Worm (Caenorhabditis elegans) whole organism, early embryonic: ENCODE measurements around the gene C50H11.13.

Experiments
- B0310.2 ChIP-seq: sonication (generic microtip); optimal IDR thresholded peaks from 2 replicates; lab custom pipeline; 2016; ENCODE audit warnings: mild to moderate bottlenecking, missing genetic modification characterization, missing compliant biosample characterization
- F13C5.2 ChIP-seq: sonication (generic microtip); optimal IDR thresholded peaks from 2 replicates; lab custom pipeline; 2017; ENCODE audit warnings: mild to moderate bottlenecking, missing genetic modification characterization, inconsistent platforms, missing compliant biosample characterization
- aly-1 ChIP-seq: sonication (generic microtip); optimal IDR thresholded peaks from 2 replicates; lab custom pipeline; 2016; ENCODE audit warnings: missing genetic modification characterization, missing compliant biosample characterization
- ama-1 ChIP-seq: fragments of 150-350 bp; optimal IDR thresholded peaks from 2 replicates; lab custom pipeline; 2014
- ceh-13 ChIP-seq: fragments of 200-800 bp; sonication (Bioruptor generic); optimal IDR thresholded peaks from 2 replicates; lab custom pipeline; 2018; ENCODE audit warnings: mild to moderate bottlenecking, missing genetic modification characterization, missing compliant biosample characterization
- ceh-36 ChIP-seq: sonication (generic microtip); optimal IDR thresholded peaks from 2 replicates; lab custom pipeline; 2016; ENCODE audit warnings: missing genetic modification characterization, inconsistent platforms, missing compliant biosample characterization
- ets-7 ChIP-seq: sonication (generic microtip); optimal IDR thresholded peaks from 2 replicates; lab custom pipeline; 2016; ENCODE audit warnings: missing genotype, missing genetic modification characterization, missing compliant biosample characterization
- flt-1 ChIP-seq: fragments of 200-800 bp; sonication (Bioruptor generic); IDR thresholded peaks from 2 replicates; pipeline ENCODE4 v1.3.6; 2022; ENCODE audit warnings: missing genetic modification characterization, missing compliant biosample characterization
- hmbx-1 ChIP-seq: sonication (generic microtip); optimal IDR thresholded peaks from 2 replicates; lab custom pipeline; 2016; ENCODE audit warnings: mild to moderate bottlenecking, missing genetic modification characterization, missing compliant biosample characterization
- hmg-4 ChIP-seq: fragments of 200-800 bp; sonication (Bioruptor generic); optimal IDR thresholded peaks from 2 replicates; lab custom pipeline; 2018; ENCODE audit warnings: mild to moderate bottlenecking, missing genetic modification characterization, missing compliant biosample characterization
- hnd-1 ChIP-seq: sonication (generic microtip); optimal IDR thresholded peaks from 2 replicates; lab custom pipeline; 2016; ENCODE audit warnings: missing genetic modification characterization, missing compliant biosample characterization
- pes-1 ChIP-seq: fragments of 200-800 bp; sonication (Bioruptor generic); IDR thresholded peaks from 2 replicates; pipeline ENCODE4 v1.3.6; 2022; ENCODE audit warnings: missing genetic modification reagents, missing genetic modification characterization, missing compliant biosample characterization
- scrt-1 ChIP-seq: fragments of 200-800 bp; sonication (Bioruptor generic); IDR thresholded peaks from 2 replicates; pipeline ENCODE4 v1.3.6; 2022; ENCODE audit warnings: missing genetic modification characterization, missing compliant biosample characterization
- sea-1 ChIP-seq: fragments of 200-800 bp; sonication (Bioruptor generic); conservative IDR thresholded peaks from 2 replicates; pipeline ENCODE4 v1.3.6; 2022; ENCODE audit warnings: missing genetic modification characterization, missing compliant biosample characterization
- tbx-11 ChIP-seq: fragments of 200-800 bp; sonication (Bioruptor generic); IDR thresholded peaks from 2 replicates; pipeline ENCODE4 v1.3.6; 2022; ENCODE audit warnings: missing genetic modification characterization, missing compliant biosample characterization
- tbx-37 ChIP-seq: fragments of 200-800 bp; sonication (Bioruptor generic); conservative IDR thresholded peaks from 2 replicates; pipeline ENCODE4 v1.3.6; 2022; ENCODE audit warnings: missing genetic modification reagents, missing genetic modification characterization, missing compliant biosample characterization
- tra-4 ChIP-seq: sonication (generic microtip); optimal IDR thresholded peaks from 2 replicates; lab custom pipeline; 2017; ENCODE audit warnings: missing genetic modification characterization, missing compliant biosample characterization

C50H11.13 gene

DNA sequence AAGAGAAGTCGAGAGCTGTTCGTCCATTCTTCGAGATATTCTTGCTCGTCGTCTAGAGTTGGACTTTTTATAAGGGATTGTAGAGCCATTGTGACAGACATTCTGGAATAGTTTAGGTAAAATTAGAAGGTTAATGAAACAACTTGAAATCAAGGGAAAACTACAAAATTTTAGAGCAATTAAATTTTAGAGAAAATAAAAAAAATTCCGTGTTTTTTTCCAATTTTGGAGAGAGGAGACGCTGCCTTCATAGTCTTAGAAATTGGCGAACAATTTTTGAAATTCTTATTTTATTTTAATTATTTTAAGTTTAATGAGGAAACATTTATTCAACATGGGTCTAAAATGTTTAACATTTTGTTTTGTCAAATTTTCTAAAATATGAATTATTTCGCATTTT lies at the start of gene C50H11.13:
Gene C50H11.13, minus strand, starts transcription at position 101 of the 400 bp plus-strand sequence.
- TF ChIP-seq hmg-4 (GFP tag; lab: Kevin White, UChicago), result no peak
- TF ChIP-seq pes-1 (GFP tag; lab: Robert Waterston, UW), result no peak
- no peak for TF ChIP-seq F13C5.2 (tag; lab: Kevin White, UChicago)
- no peak for TF ChIP-seq B0310.2
- TF ChIP-seq flt-1, result no peak

DNA sequence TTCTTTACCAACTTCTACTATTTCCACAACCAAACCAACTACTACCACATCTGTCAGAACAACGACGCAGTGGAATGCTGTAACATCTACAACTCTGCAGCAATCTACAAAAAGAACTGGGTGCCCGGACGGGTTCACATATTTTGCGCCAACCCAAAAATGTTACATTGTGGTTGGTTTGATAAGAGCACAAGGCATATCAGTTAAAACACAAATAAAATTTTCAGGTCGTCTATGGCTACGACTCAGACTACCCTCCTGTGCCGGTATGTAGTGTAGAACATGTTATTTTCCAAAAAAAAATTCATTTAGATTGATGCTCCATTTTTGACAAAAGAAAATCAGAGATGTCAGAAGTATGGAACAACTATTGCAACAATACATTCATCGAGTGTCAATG lies 47.7 kb upstream of the C50H11.13 start:
- TF ChIP-seq flt-1 (no peak), scrt-1 (no peak), tra-4 (tag; lab: Kevin White, UChicago) (no peak), ceh-13 (GFP tag; lab: Kevin White, UChicago) (no peak), F13C5.2 (tag; lab: Kevin White, UChicago) (no peak), aly-1 (tag; lab: Kevin White, UChicago) (no peak), ets-7 (tag; lab: Kevin White, UChicago) (no peak)

ce11 chrV:3118167-3118566 lies 46.7 kb upstream of the C50H11.13 start, which contains the start of gene clec-210:
Gene clec-210 (plus strand): TSS chrV:3118377.
- TF ChIP-seq ceh-13 (GFP tag; lab: Kevin White, UChicago), result no peak
- TF ChIP-seq ceh-36 (tag; lab: Kevin White, UChicago), result no peak
- TF ChIP-seq hnd-1, result no peak

- no peak for TF ChIP-seq tbx-11
- TF ChIP-seq tra-4 (tag; lab: Kevin White, UChicago), result no peak
- no peak for TF ChIP-seq F13C5.2 (tag; lab: Kevin White, UChicago)
- TF ChIP-seq flt-1, result no peak
- no peak for TF ChIP-seq hmg-4 (GFP tag; lab: Kevin White, UChicago)
- TF ChIP-seq pes-1 (GFP tag; lab: Robert Waterston, UW), result no peak
- no peak for TF ChIP-seq B0310.2
- no peak for TF ChIP-seq ceh-13 (GFP tag; lab: Kevin White, UChicago)
- TF ChIP-seq hnd-1, result no peak
- TF ChIP-seq aly-1 (tag; lab: Kevin White, UChicago), result no peak
- TF ChIP-seq ceh-36 (tag; lab: Kevin White, UChicago), result no peak
These were observed 43.5 kb upstream of the C50H11.13 start, which contains the start of gene Y73C8C.3 for ce11 chrV:3114973-3115372. Gene Y73C8C.3 (plus strand): TSS chrV:3115273.

DNA sequence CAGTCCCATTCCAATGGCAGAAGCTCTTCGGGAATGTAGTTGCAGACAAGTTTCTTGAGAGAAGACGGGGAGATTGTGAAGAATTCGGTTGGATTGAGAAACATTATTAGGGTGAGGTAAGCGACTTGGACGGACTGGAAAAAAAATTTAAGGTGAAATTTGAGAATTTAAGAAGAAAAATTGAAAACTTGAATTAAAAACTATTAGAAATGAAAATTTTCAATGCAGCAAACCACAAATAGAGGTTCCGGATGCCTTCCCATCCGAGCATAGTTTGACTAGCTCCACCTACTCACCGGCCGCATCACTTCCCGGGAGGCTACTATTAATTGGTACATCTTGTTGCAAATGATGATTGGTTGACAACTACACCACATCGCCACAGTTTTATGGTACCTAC lies 42.3 kb upstream of the C50H11.13 start, which contains the start of gene Y73C8C.8:
Gene Y73C8C.8, minus strand, starts transcription at position 101 of the 400 bp plus-strand sequence.
- TF ChIP-seq B0310.2 (no peak), ama-1 (no peak), tbx-11 (no peak), hmg-4 (GFP tag; lab: Kevin White, UChicago) (no peak), flt-1 (no peak), pes-1 (GFP tag; lab: Robert Waterston, UW) (no peak), hnd-1 (no peak), tra-4 (tag; lab: Kevin White, UChicago) (no peak), sea-1 (GFP tag; lab: Robert Waterston, UW) (no peak), F13C5.2 (tag; lab: Kevin White, UChicago) (no peak), ceh-36 (tag; lab: Kevin White, UChicago) (no peak)

ce11 chrV:3112198-3112597 lies 40.8 kb upstream of the C50H11.13 start:
- no peak for TF ChIP-seq ets-7 (tag; lab: Kevin White, UChicago)
- TF ChIP-seq hmbx-1 (tag; lab: Kevin White, UChicago), result no peak
- no peak for TF ChIP-seq tbx-37

DNA sequence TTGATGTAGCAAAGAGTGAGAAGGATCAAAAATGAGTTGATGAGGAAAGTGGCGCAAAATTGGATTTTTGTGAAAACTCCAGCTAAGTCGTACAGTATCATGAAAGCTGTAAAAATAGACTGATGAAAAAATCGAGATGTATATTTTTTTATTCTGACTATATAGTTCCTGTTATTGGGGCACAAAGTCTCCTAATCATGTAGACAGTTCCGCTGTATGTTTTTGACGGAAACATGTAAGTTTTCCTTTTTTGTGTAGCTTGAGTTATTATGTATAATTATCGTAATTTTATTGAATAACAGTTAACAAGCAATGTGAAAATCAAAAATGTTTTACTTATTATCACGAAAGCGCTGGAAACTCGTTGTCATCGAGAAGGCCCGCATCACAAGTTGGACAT lies 36.0 kb upstream of the C50H11.13 start, which contains the start of gene str-68:
Gene str-68, minus strand, starts transcription at position 101 of the 400 bp plus-strand sequence.
- TF ChIP-seq pes-1 (GFP tag; lab: Robert Waterston, UW), result no peak
- TF ChIP-seq hmg-4 (GFP tag; lab: Kevin White, UChicago), result no peak
- TF ChIP-seq ets-7 (tag; lab: Kevin White, UChicago), result no peak
- TF ChIP-seq tbx-11, result no peak
- no peak for TF ChIP-seq aly-1 (tag; lab: Kevin White, UChicago)
- TF ChIP-seq tra-4 (tag; lab: Kevin White, UChicago), result no peak
- TF ChIP-seq scrt-1, result no peak
- TF ChIP-seq ceh-36 (tag; lab: Kevin White, UChicago), result no peak
- no peak for TF ChIP-seq B0310.2
- no peak for TF ChIP-seq F13C5.2 (tag; lab: Kevin White, UChicago)
- TF ChIP-seq tbx-37, result no peak
- TF ChIP-seq flt-1, result no peak
- no peak for TF ChIP-seq ceh-13 (GFP tag; lab: Kevin White, UChicago)
- TF ChIP-seq hnd-1, result no peak
- TF ChIP-seq hmbx-1 (tag; lab: Kevin White, UChicago), result no peak
- TF ChIP-seq ama-1, result no peak
- TF ChIP-seq sea-1 (GFP tag; lab: Robert Waterston, UW), result no peak

DNA sequence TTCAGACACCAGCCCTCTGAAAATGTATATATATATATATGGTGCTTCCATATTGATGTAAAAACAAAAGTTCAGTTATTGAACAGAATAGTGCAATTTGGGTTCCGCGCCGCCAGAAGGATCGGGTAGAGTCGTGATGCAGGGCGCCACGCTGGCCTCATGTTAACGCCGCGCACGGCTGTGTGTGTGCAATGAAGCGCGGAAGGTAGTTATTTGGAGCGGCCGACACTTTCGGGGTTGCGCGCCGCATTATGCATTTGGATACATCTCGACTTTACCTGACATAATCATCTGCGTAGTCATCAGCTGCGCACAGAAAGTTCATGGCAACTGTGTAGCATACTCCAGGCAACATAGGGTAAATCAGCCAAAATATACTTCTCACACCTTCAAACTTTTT lies 35.3 kb upstream of the C50H11.13 start:
- no peak for TF ChIP-seq hmbx-1 (tag; lab: Kevin White, UChicago)
- TF ChIP-seq flt-1, result no peak
- TF ChIP-seq tra-4 (tag; lab: Kevin White, UChicago), result no peak
- TF ChIP-seq hnd-1, result no peak
- TF ChIP-seq B0310.2, result no peak
- no peak for TF ChIP-seq tbx-11
- no peak for TF ChIP-seq aly-1 (tag; lab: Kevin White, UChicago)
- no peak for TF ChIP-seq pes-1 (GFP tag; lab: Robert Waterston, UW)
- TF ChIP-seq tbx-37, result no peak
- TF ChIP-seq F13C5.2 (tag; lab: Kevin White, UChicago), result no peak
- no peak for TF ChIP-seq ceh-13 (GFP tag; lab: Kevin White, UChicago)
- no peak for TF ChIP-seq ceh-36 (tag; lab: Kevin White, UChicago)
- no peak for TF ChIP-seq ama-1
- no peak for TF ChIP-seq ets-7 (tag; lab: Kevin White, UChicago)
- TF ChIP-seq scrt-1, result no peak
- TF ChIP-seq sea-1 (GFP tag; lab: Robert Waterston, UW), result no peak
- TF ChIP-seq hmg-4 (GFP tag; lab: Kevin White, UChicago), result no peak
